Fruit fly (Drosophila melanogaster) whole organism: ENCODE results near the gene brv1.

ENCODE experiments used
- CG8478 ChIP-seq: fragments of >200 bp; optimal IDR thresholded peaks from 2 replicates; lab custom pipeline; 2018; ENCODE audit warnings: inconsistent platforms
- psq ChIP-seq: fragments of >200 bp; optimal IDR thresholded peaks from 2 replicates; lab custom pipeline; 2017
- usp ChIP-seq: fragments of >200 bp; optimal IDR thresholded peaks from 2 replicates; lab custom pipeline; 2017; ENCODE audit warnings: missing biosample characterization, missing genetic modification characterization, mixed read lengths

DNA sequence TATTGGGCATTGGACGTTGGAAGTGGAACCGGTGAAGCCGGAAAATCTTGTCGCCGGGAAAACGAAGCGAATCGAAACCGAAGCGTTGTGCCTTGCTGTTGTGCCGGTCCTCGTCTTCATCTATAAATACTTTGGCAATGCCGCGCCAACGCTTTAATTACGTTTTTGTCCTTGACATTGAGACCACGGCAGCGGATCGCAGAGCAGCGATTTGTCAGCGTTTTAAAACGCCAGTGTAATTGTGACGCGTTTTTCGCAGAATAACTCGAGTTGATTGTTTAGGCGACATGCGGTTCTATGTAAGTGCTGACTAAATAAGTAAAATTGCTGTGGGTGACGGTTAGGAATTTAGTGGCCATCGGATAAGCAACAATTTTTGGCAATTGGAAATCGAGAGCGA lies 34.8 kb upstream of the brv1 start:
- TF ChIP-seq psq (no peak), usp (GFP tag; lab: Kevin White, UChicago) (no peak), CG8478 (no peak)
